Fruit fly (Drosophila melanogaster) whole organism, embryonic: ENCODE measurements around the gene CG17959.

Experiments
- Aef1 ChIP-seq: fragments of 200-800 bp; sonication (Bioruptor generic); IDR thresholded peaks from 3 replicates; pipeline ENCODE4 v1.3.6; 2022; ENCODE audit warnings: missing biosample characterization, missing genetic modification characterization
- C15 ChIP-seq: fragments of 200-800 bp; sonication (Bioruptor generic); IDR thresholded peaks from 3 replicates; pipeline ENCODE4 v1.3.6; 2022; ENCODE audit warnings: missing biosample characterization, missing genetic modification characterization
- CG13424 ChIP-seq: fragments of 200-800 bp; sonication (Bioruptor generic); optimal IDR thresholded peaks from 2 replicates; lab custom pipeline; 2019; ENCODE audit warnings: missing biosample characterization, mild to moderate bottlenecking, missing genetic modification characterization, moderate library complexity
- CG13624 ChIP-seq: fragments of 200-800 bp; sonication (Bioruptor generic); optimal IDR thresholded peaks from 2 replicates; lab custom pipeline; 2016; ENCODE audit warnings: missing biosample characterization, missing genetic modification characterization
- CG17328 ChIP-seq: fragments of 200-800 bp; sonication (Bioruptor generic); IDR thresholded peaks from 2 replicates; pipeline ENCODE4 v1.3.6; 2022; ENCODE audit warnings: missing biosample characterization, missing genetic modification characterization
- CG17359 ChIP-seq: fragments of 200-800 bp; sonication (Bioruptor generic); optimal IDR thresholded peaks from 3 replicates; lab custom pipeline; 2018; ENCODE audit warnings: missing biosample characterization, mild to moderate bottlenecking, missing genetic modification characterization, moderate library complexity
- CG17612 ChIP-seq: fragments of 200-800 bp; sonication (Bioruptor generic); IDR thresholded peaks from 2 replicates; pipeline ENCODE4 v1.3.6; 2022; ENCODE audit warnings: missing biosample characterization, missing genetic modification characterization
- CG2875 ChIP-seq: fragments of 200-800 bp; sonication (Bioruptor generic); optimal IDR thresholded peaks from 2 replicates; lab custom pipeline; 2017; ENCODE audit warnings: missing biosample characterization, mild to moderate bottlenecking, missing genetic modification characterization, missing genetic modification reagents
- CG30403 ChIP-seq: fragments of 200-800 bp; sonication (Bioruptor generic); optimal IDR thresholded peaks from 3 replicates; lab custom pipeline; 2016; ENCODE audit warnings: missing biosample characterization, missing genetic modification characterization
- CG31365 ChIP-seq: fragments of 200-800 bp; sonication (Bioruptor generic); optimal IDR thresholded peaks from 2 replicates; lab custom pipeline; 2018; ENCODE audit warnings: missing biosample characterization, mild to moderate bottlenecking, missing genetic modification characterization
- CG32532 ChIP-seq: fragments of 200-800 bp; sonication (Bioruptor generic); IDR thresholded peaks from 2 replicates; pipeline ENCODE4 v1.3.6; 2022; ENCODE audit warnings: missing biosample characterization, missing genetic modification characterization
- CG32772 ChIP-seq: fragments of 200-800 bp; sonication (Bioruptor generic); IDR thresholded peaks from 2 replicates; pipeline ENCODE4 v1.3.6; 2022; ENCODE audit warnings: missing biosample characterization, missing genetic modification characterization
- CG4328 ChIP-seq: fragments of 200-800 bp; sonication (Bioruptor generic); optimal IDR thresholded peaks from 3 replicates; lab custom pipeline; 2017; ENCODE audit warnings: missing biosample characterization, missing genetic modification reagents, missing genetic modification characterization
- CG4730 ChIP-seq: fragments of 200-800 bp; sonication (Bioruptor generic); IDR thresholded peaks from 2 replicates; pipeline ENCODE4 v1.3.6; 2022; ENCODE audit warnings: missing biosample characterization, missing genetic modification characterization
- CG7357 ChIP-seq: fragments of 200-800 bp; sonication (Bioruptor generic); IDR thresholded peaks from 3 replicates; pipeline ENCODE4 v1.3.6; 2022; ENCODE audit warnings: missing biosample characterization, missing genetic modification characterization
- CG7963 ChIP-seq: fragments of 200-800 bp; sonication (Bioruptor generic); IDR thresholded peaks from 3 replicates; pipeline ENCODE4 v1.3.6; 2022; ENCODE audit warnings: missing biosample characterization, missing genetic modification characterization; ENCODE audit not compliant: partially characterized antibody
- CG8478 ChIP-seq: fragments of >200 bp; optimal IDR thresholded peaks from 2 replicates; lab custom pipeline; 2018
- CG9215 ChIP-seq: fragments of 200-800 bp; sonication (Bioruptor generic); IDR thresholded peaks from 2 replicates; pipeline ENCODE4 v1.3.6; 2022; ENCODE audit warnings: missing biosample characterization, missing genetic modification characterization
- CG9932 ChIP-seq: fragments of 200-800 bp; sonication (Bioruptor generic); IDR thresholded peaks from 2 replicates; pipeline ENCODE4 v1.3.6; 2022; ENCODE audit warnings: missing biosample characterization, missing genetic modification characterization
- Dll ChIP-seq: fragments of 200-800 bp; sonication (Bioruptor generic); IDR thresholded peaks from 4 replicates; pipeline ENCODE4 v1.3.6; 2022; ENCODE audit warnings: missing biosample characterization, missing genetic modification characterization; ENCODE audit not compliant: partially characterized antibody
- Elba2 ChIP-seq: fragments of 200-800 bp; sonication (Bioruptor generic); optimal IDR thresholded peaks from 3 replicates; lab custom pipeline; 2016; ENCODE audit warnings: missing biosample characterization, missing genetic modification characterization
- GATAe ChIP-seq: fragments of 200-800 bp; sonication (Bioruptor generic); conservative IDR thresholded peaks from 2 replicates; pipeline ENCODE4 v1.3.6; 2022; ENCODE audit warnings: missing biosample characterization, missing genetic modification characterization
- Gug ChIP-seq: fragments of 200-800 bp; sonication (Bioruptor generic); IDR thresholded peaks from 4 replicates; pipeline ENCODE4 v1.3.6; 2022; ENCODE audit warnings: missing biosample characterization, missing genetic modification characterization
- Hr39 ChIP-seq: fragments of >200 bp; optimal IDR thresholded peaks from 2 replicates; lab custom pipeline; 2017
- MTF-1 ChIP-seq: fragments of 200-800 bp; sonication (Bioruptor generic); optimal IDR thresholded peaks from 2 replicates; lab custom pipeline; 2018; ENCODE audit warnings: missing biosample characterization, mild to moderate bottlenecking, missing genetic modification characterization, borderline replicate concordance
- Mrtf ChIP-seq: fragments of 200-800 bp; sonication (Bioruptor generic); IDR thresholded peaks from 3 replicates; pipeline ENCODE4 v1.3.6; 2022; ENCODE audit warnings: missing biosample characterization, missing genetic modification characterization
- Myb ChIP-seq: fragments of 200-800 bp; sonication (Bioruptor generic); optimal IDR thresholded peaks from 2 replicates; lab custom pipeline; 2016; ENCODE audit warnings: missing biosample characterization, missing genetic modification characterization
- NC2α ChIP-seq: fragments of 200-800 bp; sonication (Bioruptor generic); optimal IDR thresholded peaks from 2 replicates; lab custom pipeline; 2016; ENCODE audit warnings: missing biosample characterization, missing genetic modification characterization
- Oli ChIP-seq: fragments of 200-800 bp; sonication (Bioruptor generic); optimal IDR thresholded peaks from 2 replicates; lab custom pipeline; 2018; ENCODE audit warnings: missing biosample characterization, mild to moderate bottlenecking, missing genetic modification characterization, moderate library complexity
- Opbp ChIP-seq: fragments of 200-800 bp; sonication (Bioruptor generic); IDR thresholded peaks from 3 replicates; pipeline ENCODE4 v1.3.6; 2022; ENCODE audit warnings: missing biosample characterization, missing genetic modification characterization; ENCODE audit not compliant: partially characterized antibody
- Six4 ChIP-seq: fragments of 200-800 bp; sonication (Bioruptor generic); optimal IDR thresholded peaks from 2 replicates; lab custom pipeline; 2016; ENCODE audit warnings: missing biosample characterization, missing genetic modification characterization
- Sox102F ChIP-seq: fragments of 200-800 bp; sonication (Bioruptor generic); optimal IDR thresholded peaks from 2 replicates; lab custom pipeline; 2018; ENCODE audit warnings: missing biosample characterization, mild to moderate bottlenecking, missing genetic modification characterization, moderate library complexity
- Tbp ChIP-seq: fragments of >200 bp; optimal IDR thresholded peaks from 2 replicates; lab custom pipeline; 2018; ENCODE audit warnings: missing biosample characterization, missing genetic modification characterization
- ara ChIP-seq: fragments of 200-800 bp; sonication (Bioruptor generic); IDR thresholded peaks from 2 replicates; pipeline ENCODE4 v1.3.6; 2022; ENCODE audit warnings: missing biosample characterization, missing genetic modification characterization
- caup ChIP-seq: fragments of 200-800 bp; sonication (Bioruptor generic); optimal IDR thresholded peaks from 3 replicates; lab custom pipeline; 2017; ENCODE audit warnings: missing biosample characterization, mild to moderate bottlenecking, missing genetic modification characterization, moderate library complexity; ENCODE audit not compliant: severe bottlenecking
- disco-r ChIP-seq: fragments of 200-800 bp; sonication (Bioruptor generic); optimal IDR thresholded peaks from 2 replicates; lab custom pipeline; 2016; ENCODE audit warnings: missing biosample characterization, missing genetic modification characterization
- en ChIP-seq: fragments of 200-800 bp; sonication (Bioruptor generic); optimal IDR thresholded peaks from 2 replicates; lab custom pipeline; 2016; ENCODE audit warnings: missing biosample characterization, missing genetic modification characterization
- exex ChIP-seq: fragments of 200-800 bp; sonication (Bioruptor generic); optimal IDR thresholded peaks from 4 replicates; lab custom pipeline; 2018; ENCODE audit warnings: missing biosample characterization, mild to moderate bottlenecking, missing genetic modification characterization, moderate library complexity
- fu2 ChIP-seq: fragments of 200-800 bp; sonication (Bioruptor generic); optimal IDR thresholded peaks from 2 replicates; lab custom pipeline; 2016; ENCODE audit warnings: missing biosample characterization, missing genetic modification characterization
- grau ChIP-seq: fragments of 200-800 bp; optimal IDR thresholded peaks from 3 replicates; lab custom pipeline; 2019; ENCODE audit warnings: missing biosample characterization, mild to moderate bottlenecking, missing genetic modification characterization, moderate library complexity
- ham ChIP-seq: fragments of 200-800 bp; sonication (Bioruptor generic); IDR thresholded peaks from 2 replicates; pipeline ENCODE4 v1.3.6; 2022; ENCODE audit warnings: missing biosample characterization, missing genetic modification characterization
- knrl ChIP-seq: fragments of 200-800 bp; sonication (Bioruptor generic); IDR thresholded peaks from 3 replicates; pipeline ENCODE4 v1.3.6; 2022; ENCODE audit warnings: missing biosample characterization, missing genetic modification characterization; ENCODE audit not compliant: partially characterized antibody
- lola ChIP-seq, 3 experiments: fragments of >200 bp in 2 of 3; fragments of 200-800 bp in 1 of 3; sonication (Bioruptor generic) in 1 of 3; optimal IDR thresholded peaks; 2 replicates each; lab custom pipeline; 2017 to 2019; ENCODE audit warnings: missing biosample characterization in 3 of 3, missing genetic modification characterization in 3 of 3, mild to moderate bottlenecking in 1 of 3, moderate library complexity in 1 of 3
- nmo ChIP-seq: fragments of 200-800 bp; sonication (Bioruptor generic); optimal IDR thresholded peaks from 2 replicates; lab custom pipeline; 2018; ENCODE audit warnings: missing biosample characterization, mild to moderate bottlenecking, missing genetic modification characterization, moderate library complexity
- org-1 ChIP-seq: fragments of 200-800 bp; sonication (Bioruptor generic); optimal IDR thresholded peaks from 2 replicates; lab custom pipeline; 2017; ENCODE audit warnings: missing biosample characterization, missing genetic modification characterization
- pfk ChIP-seq: fragments of 200-800 bp; sonication (Bioruptor generic); optimal IDR thresholded peaks from 2 replicates; lab custom pipeline; 2018; ENCODE audit warnings: missing biosample characterization, mild to moderate bottlenecking, missing genetic modification characterization, moderate library complexity
- pnt ChIP-seq: fragments of 200-800 bp; sonication (Bioruptor generic); optimal IDR thresholded peaks from 3 replicates; lab custom pipeline; 2016; ENCODE audit warnings: missing biosample characterization, missing genetic modification characterization
- prd ChIP-seq, 3 experiments: fragments of >200 bp in 2 of 3; fragments of 200-800 bp in 1 of 3; sonication (Bioruptor generic) in 1 of 3; optimal IDR thresholded peaks in 2 of 3; IDR thresholded peaks in 1 of 3; 2 replicates in 2 of 3; 3 replicates in 1 of 3; pipeline versions ENCODE4 v1.3.6 to Lab custom; 2017 to 2022; ENCODE audit warnings: missing biosample characterization in 1 of 3, missing genetic modification characterization in 1 of 3
- sens ChIP-seq: fragments of 200-800 bp; sonication (Bioruptor generic); peaks from one replicate; lab custom pipeline; 2016; ENCODE audit warnings: missing biosample characterization, missing genetic modification characterization
- sens-2 ChIP-seq: fragments of 200-800 bp; sonication (Bioruptor generic); IDR thresholded peaks from 2 replicates; pipeline ENCODE4 v1.3.6; 2022; ENCODE audit warnings: missing biosample characterization, missing genetic modification characterization
- sisA ChIP-seq: fragments of 200-800 bp; sonication (Bioruptor generic); IDR thresholded peaks from 2 replicates; pipeline ENCODE4 v1.3.6; 2022; ENCODE audit warnings: missing biosample characterization, missing genetic modification characterization
- tgo ChIP-seq: fragments of 200-800 bp; sonication (Bioruptor generic); IDR thresholded peaks from 3 replicates; pipeline ENCODE4 v1.3.6; 2022; ENCODE audit warnings: missing biosample characterization, missing genetic modification characterization

The CG17959 gene

DNA sequence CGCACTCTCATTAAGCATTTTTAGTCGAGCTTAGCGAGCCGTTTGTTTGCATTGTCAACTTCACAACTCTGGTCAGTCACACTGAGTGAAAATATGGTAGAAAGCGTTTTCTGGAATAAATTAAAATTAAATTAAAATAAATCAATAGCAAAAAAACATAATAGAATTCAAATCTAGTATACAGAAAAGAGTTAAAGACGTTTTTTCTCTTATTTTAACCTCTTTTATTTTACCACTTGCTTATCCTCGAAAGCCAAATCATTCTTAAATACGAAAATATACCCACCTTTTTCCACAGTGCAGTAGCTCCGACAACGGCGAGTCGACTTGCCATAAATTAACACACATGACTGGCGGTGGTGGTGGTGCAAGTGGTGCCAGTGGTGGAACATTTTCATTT, 4.7 kb downstream of the CG17959 start (continued):
- no peak for TF ChIP-seq ham (GFP tag; lab: Robert Waterston, UW)
- peak; percentile 58 for TF ChIP-seq Sox102F (GFP tag; lab: Kevin White, UChicago)
- TF ChIP-seq Tbp (GFP tag; lab: Kevin White, UChicago) = no peak
- TF ChIP-seq Dll (GFP tag; lab: Robert Waterston, UW) = no peak
- no peak for TF ChIP-seq Oli (tag; lab: Kevin White, UChicago)
- no peak for TF ChIP-seq CG4328 (GFP tag; lab: Kevin White, UChicago)
- no peak for TF ChIP-seq ara
- peak; percentile 50 for TF ChIP-seq nmo (GFP tag; lab: Kevin White, UChicago)
- TF ChIP-seq disco-r (GFP tag; lab: Kevin White, UChicago) = no peak
- TF ChIP-seq caup (GFP tag; lab: Kevin White, UChicago) = no peak
- no peak for TF ChIP-seq Gug (GFP tag; lab: Robert Waterston, UW)
- TF ChIP-seq CG17328 (GFP tag; lab: Robert Waterston, UW) = no peak
- TF ChIP-seq Aef1 (GFP tag; lab: Robert Waterston, UW) = no peak
- TF ChIP-seq grau (tag; lab: Kevin White, UChicago) = peak; percentile 52
- no peak for TF ChIP-seq Six4 (GFP tag; lab: Kevin White, UChicago)
- TF ChIP-seq sisA (GFP tag; lab: Robert Waterston, UW) = 0 out of 2 replicates have a peak, but pooled peaks have one; percentile 4
- TF ChIP-seq CG17359 (tag; lab: Kevin White, UChicago) = peak; percentile 31
- no peak for TF ChIP-seq Hr39 (lab: Kevin White, UChicago)
- TF ChIP-seq NC2α (GFP tag; lab: Kevin White, UChicago) = no peak
- no peak for TF ChIP-seq MTF-1
- TF ChIP-seq CG8478 (lab: Kevin White, UChicago) = no peak
- TF ChIP-seq CG30403 (GFP tag; lab: Kevin White, UChicago) = peak; percentile 10
- TF ChIP-seq CG13424 (tag; lab: Kevin White, UChicago) = peak; percentile 35
- TF ChIP-seq CG4730 (GFP tag; lab: Robert Waterston, UW) = no peak
- no peak for TF ChIP-seq CG17612
- TF ChIP-seq CG9215 (GFP tag; lab: Robert Waterston, UW) = no peak
- no peak for TF ChIP-seq Opbp (GFP tag; lab: Robert Waterston, UW)
- no peak for TF ChIP-seq C15
- no peak for TF ChIP-seq Mrtf
- TF ChIP-seq CG32772 (GFP tag; lab: Robert Waterston, UW) = 0 out of 2 replicates have a peak, but pooled peaks have one; percentile 18
- no peak for TF ChIP-seq pnt
- no peak for TF ChIP-seq CG31365 (tag; lab: Kevin White, UChicago)
- no peak for TF ChIP-seq CG7357 (GFP tag; lab: Robert Waterston, UW)
- peak; percentile 15 for TF ChIP-seq org-1 (GFP tag; lab: Kevin White, UChicago)
- TF ChIP-seq exex = no peak
- TF ChIP-seq CG2875 = no peak
- no peak for TF ChIP-seq CG13624 (GFP tag; lab: Kevin White, UChicago)
- TF ChIP-seq lola (GFP tag; optimal IDR thresholded peaks at IDR 0.05; lab: Kevin White, UChicago) = no peak
- TF ChIP-seq fu2 (GFP tag; lab: Kevin White, UChicago) = no peak
- TF ChIP-seq prd (optimal IDR thresholded peaks at IDR 0.05; lab: Kevin White, UChicago) = no peak
- no peak for TF ChIP-seq prd (GFP tag; IDR thresholded peaks at IDR 0.05; lab: Robert Waterston, UW)
- TF ChIP-seq sens-2 (GFP tag; lab: Robert Waterston, UW) = no peak
- TF ChIP-seq en (GFP tag; lab: Kevin White, UChicago) = no peak
- TF ChIP-seq sens (GFP tag; lab: Kevin White, UChicago) = peak; percentile 49
- no peak for TF ChIP-seq knrl (GFP tag; lab: Robert Waterston, UW)
- no peak for TF ChIP-seq Myb
- no peak for TF ChIP-seq CG32532 (GFP tag; lab: Robert Waterston, UW)
- TF ChIP-seq pfk (GFP tag; lab: Kevin White, UChicago) = no peak
- TF ChIP-seq Elba2 (GFP tag; lab: Kevin White, UChicago) = no peak
- TF ChIP-seq tgo (GFP tag; lab: Robert Waterston, UW) = no peak
- TF ChIP-seq CG9932 (GFP tag; lab: Robert Waterston, UW) = no peak
- TF ChIP-seq GATAe (GFP tag; lab: Robert Waterston, UW) = no peak
- no peak for TF ChIP-seq CG7963 (GFP tag; lab: Robert Waterston, UW)
